Worm (Caenorhabditis elegans) whole organism, young adult: ENCODE data around the gene Y46E12BL.2.

Source experiments
- B0261.1 ChIP-seq: sonication (generic microtip); optimal IDR thresholded peaks from 2 replicates; lab custom pipeline; 2016; ENCODE audit warnings: mild to moderate bottlenecking, missing genetic modification characterization, moderate library complexity, missing compliant biosample characterization
- F10E7.11 ChIP-seq: sonication (generic microtip); optimal IDR thresholded peaks from 2 replicates; lab custom pipeline; 2017; ENCODE audit warnings: mild to moderate bottlenecking, missing genetic modification characterization, moderate library complexity, missing compliant biosample characterization
- Y56A3A.18 ChIP-seq: fragments of 200-800 bp; sonication (Bioruptor generic); IDR thresholded peaks from 2 replicates; pipeline ENCODE4 v1.3.6; 2022; ENCODE audit warnings: missing genetic modification reagents, missing genetic modification characterization, missing compliant biosample characterization
- aptf-2 ChIP-seq: fragments of 200-800 bp; sonication (Bioruptor generic); conservative IDR thresholded peaks from 2 replicates; pipeline ENCODE4 v1.3.6; 2022; ENCODE audit warnings: missing genetic modification reagents, missing genetic modification characterization, missing compliant biosample characterization
- egl-18 ChIP-seq: fragments of 200-800 bp; sonication (Bioruptor generic); IDR thresholded peaks from 2 replicates; pipeline ENCODE4 v1.3.6; 2022; ENCODE audit warnings: missing genetic modification reagents, missing genetic modification characterization, missing compliant biosample characterization
- hlh-12 ChIP-seq: sonication (generic microtip); optimal IDR thresholded peaks from 2 replicates; lab custom pipeline; 2016; ENCODE audit warnings: missing genetic modification characterization, missing compliant biosample characterization
- let-607 ChIP-seq, 2 experiments: fragments of 200-800 bp in 1 of 2; sonication (Bioruptor generic) in 1 of 2; sonication (generic microtip) in 1 of 2; optimal IDR thresholded peaks; 2 replicates each; lab custom pipeline; 2016 to 2018; ENCODE audit warnings: mild to moderate bottlenecking in 2 of 2, missing compliant biosample characterization in 2 of 2, missing genetic modification characterization in 2 of 2, moderate library complexity in 2 of 2, missing genotype in 1 of 2
- snpc-4 ChIP-seq, 5 experiments: fragments of 150-350 bp in 1 of 5; sonication (generic microtip) in 4 of 5; optimal IDR thresholded peaks; 2 replicates each; lab custom pipeline; 2014 to 2018; ENCODE audit warnings: missing genetic modification characterization in 5 of 5, missing biosample characterization in 3 of 5, antibody characterized with exemption in 2 of 5, mild to moderate bottlenecking in 2 of 5, missing compliant biosample characterization in 2 of 5, missing genotype in 2 of 5, moderate library complexity in 2 of 5, missing genetic modification reagents in 1 of 5
- somi-1 ChIP-seq: fragments of 200-800 bp; sonication (Bioruptor generic); optimal IDR thresholded peaks from 2 replicates; lab custom pipeline; 2018; ENCODE audit warnings: mild to moderate bottlenecking, missing genetic modification characterization, missing compliant biosample characterization
- unc-62 ChIP-seq: fragments of 150-350 bp; optimal IDR thresholded peaks from 2 replicates; lab custom pipeline; 2014; ENCODE audit warnings: missing biosample characterization, missing genetic modification reagents, missing genetic modification characterization

ce11 chrII:15195346-15195745 is 37.4 kb upstream of the Y46E12BL.2 start:
- TF ChIP-seq somi-1 (no peak), aptf-2 (GFP tag; lab: Robert Waterston, UW) (no peak), let-607 (tag; optimal IDR thresholded peaks at IDR 0.05; lab: Kevin White, UChicago) (no peak), snpc-4 (GFP tag; optimal IDR thresholded peaks at IDR 0.05; lab: Kevin White, UChicago) (no peak), snpc-4 (tag; optimal IDR thresholded peaks at IDR 0.05; lab: Kevin White, UChicago) (no peak), Y56A3A.18 (GFP tag; lab: Robert Waterston, UW) (no peak), hlh-12 (tag; lab: Kevin White, UChicago) (no peak), B0261.1 (no peak), F10E7.11 (no peak), unc-62 (GFP tag; lab: Kevin White, UChicago) (no peak), egl-18 (GFP tag; lab: Robert Waterston, UW) (no peak)
